Worm (Caenorhabditis elegans): ENCODE measurements around the gene Y41E3.7.

DNA sequence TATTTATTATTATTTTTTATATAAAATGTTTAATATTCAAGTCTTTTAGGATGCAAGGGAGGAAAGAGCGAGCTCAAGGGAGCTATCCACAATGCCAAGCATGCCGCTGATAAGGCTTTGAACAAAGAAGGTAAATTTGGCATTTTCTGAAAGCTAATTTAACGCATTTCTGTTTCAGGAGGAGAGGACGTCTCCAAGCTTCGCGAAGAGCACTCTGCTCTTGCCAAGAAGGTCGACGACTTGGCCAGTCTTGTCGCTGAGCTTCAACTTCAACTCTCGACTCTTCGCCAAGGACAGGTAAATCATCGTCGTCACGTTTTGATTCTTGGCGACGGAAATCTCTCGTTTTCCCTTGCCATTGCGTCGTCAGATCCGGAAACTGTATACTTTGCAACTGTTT is 23.7 kb downstream of the Y41E3.7 start:
- no peak for TF ChIP-seq dao-5 (tag; optimal IDR thresholded peaks at IDR 0.05)
- no peak for TF ChIP-seq him-1 (tag; optimal IDR thresholded peaks at IDR 0.05)

Measured in whole organism, L4/young adult.